Worm (Caenorhabditis elegans): ENCODE measurements around the gene Y94H6A.5.

Y94H6A.5 gene

DNA sequence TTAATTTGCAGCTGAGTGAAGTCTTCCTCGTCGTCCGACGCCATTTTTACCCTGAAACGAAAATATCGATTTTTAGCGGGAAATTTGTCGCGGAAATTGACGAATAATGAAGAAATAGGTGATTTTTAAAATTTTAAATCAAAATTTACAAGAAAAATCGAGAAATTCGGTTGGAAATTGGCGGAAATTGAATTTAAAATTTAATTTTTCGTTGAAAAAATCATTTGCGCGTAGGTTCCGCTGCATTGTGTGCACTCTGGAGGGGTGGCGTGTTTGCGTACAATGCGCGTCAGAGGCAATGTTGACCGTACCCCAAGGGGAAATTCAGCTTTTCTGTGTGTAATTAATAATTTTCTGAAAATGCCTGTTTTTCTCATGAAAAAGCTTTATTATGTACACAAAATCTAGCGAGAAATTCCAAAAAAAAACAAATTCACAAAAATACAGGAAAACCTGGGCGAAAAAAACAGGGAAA, at the start of gene Y94H6A.5:
TSS of gene Y94H6A.5 (minus strand) at position 51 of the 475 bp plus-strand sequence.
- no peak for TF ChIP-seq him-1 (tag; optimal IDR thresholded peaks at IDR 0.05)
- no peak for TF ChIP-seq die-1 (tag; optimal IDR thresholded peaks at IDR 0.05)
- TF ChIP-seq Y67H2A.10 (GFP tag; conservative IDR thresholded peaks at IDR 0.05): no peak
- TF ChIP-seq C17E4.6 (GFP tag; IDR thresholded peaks at IDR 0.05): no peak
- no peak for TF ChIP-seq Y53G8AR.9 (GFP tag; conservative IDR thresholded peaks at IDR 0.05)
- TF ChIP-seq hmg-20 (GFP tag; IDR thresholded peaks at IDR 0.05): no peak
- TF ChIP-seq chd-7 (tag; optimal IDR thresholded peaks at IDR 0.05): no peak
- no peak for TF ChIP-seq unc-130 (GFP tag; optimal IDR thresholded peaks at IDR 0.05)
- 0 out of 2 replicates have a peak, but pooled peaks have one; percentile 21 for TF ChIP-seq attf-3 (GFP tag; conservative IDR thresholded peaks at IDR 0.05)
- no peak for TF ChIP-seq atf-7 (tag; optimal IDR thresholded peaks at IDR 0.05)
- peak; percentile 72; the same call in 1 of the 2 replicates for TF ChIP-seq ztf-28 (GFP tag; IDR thresholded peaks at IDR 0.05)
- no peak for TF ChIP-seq ZK185.1 (tag; optimal IDR thresholded peaks at IDR 0.05; ENCODE audit: poor library complexity, severe bottlenecking)
- TF ChIP-seq pbrm-1 (GFP tag; IDR thresholded peaks at IDR 0.05): peak; percentile 17; the same call in 1 of the 2 replicates
- TF ChIP-seq sdz-38 (tag; optimal IDR thresholded peaks at IDR 0.05): no peak
- peak; percentile 13 for TF ChIP-seq snpc-3.4 (tag; optimal IDR thresholded peaks at IDR 0.05)
- TF ChIP-seq F55B11.4 (tag; optimal IDR thresholded peaks at IDR 0.05; ENCODE audit: borderline replicate concordance, insufficient read depth): no peak
- no peak for TF ChIP-seq hlh-12 (tag; optimal IDR thresholded peaks at IDR 0.05)
- no peak for TF ChIP-seq ceh-79 (tag; optimal IDR thresholded peaks at IDR 0.05)
- TF ChIP-seq sea-2 (GFP tag; IDR thresholded peaks at IDR 0.05): 0 out of 2 replicates have a peak, but pooled peaks have one; percentile 13
- no peak for TF ChIP-seq ztf-26 (tag; optimal IDR thresholded peaks at IDR 0.05)
- no peak for TF ChIP-seq ceh-27 (GFP tag; optimal IDR thresholded peaks at IDR 0.05)
- TF ChIP-seq B0336.3 (GFP tag; IDR thresholded peaks at IDR 0.05): no peak
- no peak for TF ChIP-seq ceh-100 (GFP tag; IDR thresholded peaks at IDR 0.05)
- TF ChIP-seq madf-8 (GFP tag; conservative IDR thresholded peaks at IDR 0.05): no peak
- TF ChIP-seq ceh-40 (GFP tag; IDR thresholded peaks at IDR 0.05): no peak
- no peak for TF ChIP-seq ztf-3 (GFP tag; optimal IDR thresholded peaks at IDR 0.05)
- TF ChIP-seq F49E8.2 (tag; optimal IDR thresholded peaks at IDR 0.05; ENCODE audit: insufficient read depth): no peak
- no peak for TF ChIP-seq C06A6.2 (GFP tag; conservative IDR thresholded peaks at IDR 0.05)
- no peak for TF ChIP-seq snpc-1.3 (tag; optimal IDR thresholded peaks at IDR 0.05; ENCODE audit: insufficient read depth)
- peak; percentile 49; the same call in 1 of the 2 replicates for TF ChIP-seq hmg-1.2 (GFP tag; IDR thresholded peaks at IDR 0.05)
- peak; percentile 15 for TF ChIP-seq efl-1 (GFP tag; optimal IDR thresholded peaks at IDR 0.05)
- TF ChIP-seq hlh-26 (GFP tag; conservative IDR thresholded peaks at IDR 0.05): no peak
- no peak for TF ChIP-seq egl-18 (GFP tag; IDR thresholded peaks at IDR 0.05)
- no peak for TF ChIP-seq nfyb-1 (GFP tag; IDR thresholded peaks at IDR 0.05)
- no peak for TF ChIP-seq nhr-179 (tag; optimal IDR thresholded peaks at IDR 0.05)
- TF ChIP-seq repo-1 (tag; optimal IDR thresholded peaks at IDR 0.05): no peak
- TF ChIP-seq nhr-80 (tag; optimal IDR thresholded peaks at IDR 0.05): no peak
- no peak for TF ChIP-seq F39B2.1 (GFP tag; IDR thresholded peaks at IDR 0.05)
- TF ChIP-seq D2030.7 (GFP tag; IDR thresholded peaks at IDR 0.05): peak; percentile 26; the same call in 1 of the 2 replicates
- no peak for TF ChIP-seq zfh-2 (GFP tag; conservative IDR thresholded peaks at IDR 0.05)
- TF ChIP-seq lir-1 (GFP tag; conservative IDR thresholded peaks at IDR 0.05): 0 out of 2 replicates have a peak, but pooled peaks have one; percentile 34
- no peak for TF ChIP-seq lsy-27 (tag; optimal IDR thresholded peaks at IDR 0.05; ENCODE audit: borderline replicate concordance, insufficient read depth)
- TF ChIP-seq ztf-6 (GFP tag; IDR thresholded peaks at IDR 0.05): no peak
- TF ChIP-seq rpc-1 (optimal IDR thresholded peaks at IDR 0.05): no peak
- no peak for TF ChIP-seq rpc-1 (tag; optimal IDR thresholded peaks at IDR 0.05)
- no peak for TF ChIP-seq somi-1 (GFP tag; optimal IDR thresholded peaks at IDR 0.05)
- no peak for TF ChIP-seq tlf-1 (GFP tag; optimal IDR thresholded peaks at IDR 0.05)
- TF ChIP-seq F57C9.4 (tag; optimal IDR thresholded peaks at IDR 0.05): no peak
- no peak for TF ChIP-seq T26A5.8 (tag; optimal IDR thresholded peaks at IDR 0.05)

All from whole organism, young adult.